Fruit fly (Drosophila melanogaster) Kc167 (cell line): ENCODE results near the gene Saf6.

Source experiments
- Myc ChIP-seq: fragments of >200 bp; optimal IDR thresholded peaks from 2 replicates; lab custom pipeline; 2017; ENCODE audit warnings: missing external identifiers
- Sin3A ChIP-seq: fragments of >200 bp; optimal IDR thresholded peaks from 2 replicates; lab custom pipeline; 2018; ENCODE audit warnings: missing external identifiers
- h ChIP-seq: fragments of >200 bp; optimal IDR thresholded peaks from 3 replicates; lab custom pipeline; 2018; ENCODE audit warnings: missing external identifiers
- insv ChIP-seq: fragments of >200 bp; optimal IDR thresholded peaks from 3 replicates; lab custom pipeline; 2018; ENCODE audit warnings: missing external identifiers
- psq ChIP-seq: fragments of >200 bp; optimal IDR thresholded peaks from 2 replicates; lab custom pipeline; 2017; ENCODE audit warnings: missing external identifiers

DNA sequence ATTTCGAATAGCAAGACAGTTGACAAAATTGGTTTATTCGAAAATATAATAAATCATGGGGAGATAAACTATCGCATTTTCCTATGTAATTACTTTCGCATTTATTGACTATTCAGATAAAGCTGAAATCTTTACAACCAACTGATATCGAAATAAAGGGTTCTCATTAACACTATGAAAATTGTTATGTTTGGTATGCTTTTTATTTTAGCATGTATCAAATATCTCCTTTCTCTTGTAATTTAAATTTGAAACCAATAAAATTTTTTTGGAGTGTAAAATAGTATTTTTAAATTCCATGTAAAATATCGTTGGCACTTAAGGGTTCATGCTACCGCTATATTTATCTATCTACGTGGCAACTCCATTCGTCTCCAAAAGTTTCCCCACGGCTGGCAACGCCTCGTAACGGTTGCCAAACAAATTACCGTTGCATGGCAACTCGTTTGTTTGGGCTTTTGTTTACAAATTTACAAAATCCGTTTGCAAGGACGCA lies 39.4 kb upstream of the Saf6 start, which contains the start of gene CG13949:
- TF ChIP-seq insv (no peak), h (lab: Kevin White, UChicago) (no peak), Sin3A (no peak), psq (lab: Kevin White, UChicago) (no peak), Myc (no peak)
